Worm (Caenorhabditis elegans) whole organism, early embryonic: Measurements from ENCODE around the gene T28D9.16.

Source experiments
- F13C5.2 ChIP-seq: sonication (generic microtip); optimal IDR thresholded peaks from 2 replicates; lab custom pipeline; 2017; ENCODE audit warnings: mild to moderate bottlenecking, missing genetic modification characterization, inconsistent platforms, missing compliant biosample characterization
- ama-1 ChIP-seq: fragments of 150-350 bp; optimal IDR thresholded peaks from 2 replicates; lab custom pipeline; 2014
- flt-1 ChIP-seq: fragments of 200-800 bp; sonication (Bioruptor generic); IDR thresholded peaks from 2 replicates; pipeline ENCODE4 v1.3.6; 2022; ENCODE audit warnings: missing genetic modification characterization, missing compliant biosample characterization
- hmg-4 ChIP-seq: fragments of 200-800 bp; sonication (Bioruptor generic); optimal IDR thresholded peaks from 2 replicates; lab custom pipeline; 2018; ENCODE audit warnings: mild to moderate bottlenecking, missing genetic modification characterization, missing compliant biosample characterization
- scrt-1 ChIP-seq: fragments of 200-800 bp; sonication (Bioruptor generic); IDR thresholded peaks from 2 replicates; pipeline ENCODE4 v1.3.6; 2022; ENCODE audit warnings: missing genetic modification characterization, missing compliant biosample characterization
- tbx-11 ChIP-seq: fragments of 200-800 bp; sonication (Bioruptor generic); IDR thresholded peaks from 2 replicates; pipeline ENCODE4 v1.3.6; 2022; ENCODE audit warnings: missing genetic modification characterization, missing compliant biosample characterization
- tra-4 ChIP-seq: sonication (generic microtip); optimal IDR thresholded peaks from 2 replicates; lab custom pipeline; 2017; ENCODE audit warnings: missing genetic modification characterization, missing compliant biosample characterization

DNA sequence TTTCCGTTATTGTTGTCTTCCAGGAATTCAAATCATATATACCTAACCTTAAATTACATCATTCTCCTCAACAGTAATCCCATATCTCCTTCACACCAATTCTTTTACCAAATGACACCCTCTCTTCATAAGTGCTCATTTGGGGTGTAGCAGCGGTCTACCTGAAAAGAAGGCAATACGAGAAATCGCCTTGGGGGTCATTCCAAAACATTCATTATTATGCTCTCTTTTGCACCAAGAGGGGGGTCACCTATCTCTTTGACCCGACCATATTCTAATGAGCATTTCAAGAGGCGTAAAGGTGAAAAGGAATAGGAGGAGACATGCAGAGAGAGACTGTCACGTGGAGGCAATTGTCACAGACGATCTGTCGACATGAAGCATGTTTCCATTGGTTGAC, 38.6 kb upstream of the T28D9.16 start:
- TF ChIP-seq F13C5.2 (tag; lab: Kevin White, UChicago) (no peak), scrt-1 (no peak), tra-4 (tag; lab: Kevin White, UChicago) (no peak), hmg-4 (GFP tag; lab: Kevin White, UChicago) (no peak), ama-1 (lab: Kevin White, UChicago) (no peak), flt-1 (GFP tag; lab: Robert Waterston, UW) (no peak), tbx-11 (GFP tag; lab: Robert Waterston, UW) (no peak)
